Worm (Caenorhabditis elegans) whole organism, L4 larva: ENCODE results near the gene srw-89.

ENCODE experiments used
- Y48G9A.11 ChIP-seq: fragments of 200-800 bp; sonication (Bioruptor generic); IDR thresholded peaks from 2 replicates; pipeline ENCODE4 v1.3.6; 2022; ENCODE audit warnings: missing genetic modification reagents, missing genetic modification characterization, missing compliant biosample characterization
- Y5F2A.4 ChIP-seq: fragments of 200-800 bp; sonication (Bioruptor generic); optimal IDR thresholded peaks from 2 replicates; lab custom pipeline; 2018; ENCODE audit warnings: mild to moderate bottlenecking, missing genetic modification characterization, missing compliant biosample characterization
- ZK546.5 ChIP-seq, 2 experiments: sonication (generic microtip); optimal IDR thresholded peaks; 2 replicates each; lab custom pipeline; 2017; ENCODE audit warnings: missing biosample characterization in 2 of 2, missing genetic modification characterization in 2 of 2
- aha-1 ChIP-seq: fragments of 150-350 bp; peaks from one replicate; lab custom pipeline; 2014; ENCODE audit warnings: missing biosample characterization, missing genetic modification characterization
- aly-2 ChIP-seq: sonication (generic microtip); optimal IDR thresholded peaks from 2 replicates; lab custom pipeline; 2018; ENCODE audit warnings: missing biosample characterization, missing genetic modification characterization
- attf-4 ChIP-seq: sonication (generic microtip); optimal IDR thresholded peaks from 3 replicates; lab custom pipeline; 2017; ENCODE audit warnings: missing biosample characterization, missing genetic modification characterization
- ceh-20 ChIP-seq: fragments of 200-800 bp; sonication (Bioruptor generic); IDR thresholded peaks from 2 replicates; pipeline ENCODE4 v1.3.6; 2022; ENCODE audit warnings: missing genetic modification reagents, missing genetic modification characterization, missing compliant biosample characterization
- ces-1 ChIP-seq: fragments of 150-350 bp; sonication (generic microtip); optimal IDR thresholded peaks from 4 replicates; lab custom pipeline; 2014; ENCODE audit warnings: missing biosample characterization, missing genetic modification reagents, missing genetic modification characterization
- duxl-1 ChIP-seq: sonication (generic microtip); optimal IDR thresholded peaks from 2 replicates; lab custom pipeline; 2016; ENCODE audit warnings: mild to moderate bottlenecking, missing genetic modification characterization, moderate library complexity, missing compliant biosample characterization; ENCODE audit not compliant: poor library complexity
- lin-39 ChIP-seq: fragments of 150-350 bp; optimal IDR thresholded peaks from 2 replicates; lab custom pipeline; 2014; ENCODE audit warnings: missing biosample characterization, missing genetic modification reagents, missing genetic modification characterization
- pha-4 ChIP-seq, 2 experiments: fragments of 150-350 bp in 1 of 2; fragments of 200-800 bp in 1 of 2; sonication (Bioruptor generic) in 1 of 2; IDR thresholded peaks in 1 of 2; optimal IDR thresholded peaks in 1 of 2; 2 replicates each; pipeline versions ENCODE4 v1.3.6 to Lab custom; 2014 to 2022; ENCODE audit warnings: missing genetic modification characterization in 2 of 2, missing genetic modification reagents in 2 of 2, missing biosample characterization in 1 of 2, missing compliant biosample characterization in 1 of 2
- spr-3 ChIP-seq: fragments of 200-800 bp; sonication (Bioruptor generic); optimal IDR thresholded peaks from 2 replicates; lab custom pipeline; 2018; ENCODE audit warnings: mild to moderate bottlenecking, missing genetic modification characterization, missing compliant biosample characterization
- zag-1 ChIP-seq: fragments of 150-350 bp; optimal IDR thresholded peaks from 2 replicates; lab custom pipeline; 2014; ENCODE audit warnings: missing biosample characterization, missing genetic modification characterization

DNA sequence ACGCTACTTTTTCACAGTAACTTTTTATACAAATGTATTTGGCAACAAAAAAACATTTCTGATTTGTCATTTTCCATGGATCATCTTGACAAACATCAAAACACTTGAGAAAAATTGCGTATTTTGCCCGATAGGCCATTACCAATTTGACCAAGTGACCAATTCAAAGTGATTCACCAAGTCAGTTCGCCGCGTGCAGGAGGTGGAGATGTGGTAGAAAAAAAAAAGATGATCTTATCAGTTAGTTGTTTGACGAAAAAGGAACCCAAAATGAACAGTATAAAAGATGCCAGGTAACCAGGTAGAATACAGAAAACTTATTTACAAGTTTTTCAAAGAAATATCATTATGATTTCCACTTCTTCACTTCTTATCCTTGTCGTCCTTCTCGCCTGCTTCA, 27.8 kb upstream of the srw-89 start, which contains the start of gene nlp-27:
- TF ChIP-seq ceh-20 (GFP tag; lab: Robert Waterston, UW) = no peak
- TF ChIP-seq pha-4 (GFP tag; IDR thresholded peaks at IDR 0.05; lab: Robert Waterston, UW) = no peak
- TF ChIP-seq pha-4 (tag; optimal IDR thresholded peaks at IDR 0.05; lab: Kevin White, UChicago) = no peak
- no peak for TF ChIP-seq Y5F2A.4 (GFP tag; lab: Kevin White, UChicago)
- TF ChIP-seq ZK546.5 (tag; optimal IDR thresholded peaks at IDR 0.05; lab: Kevin White, UChicago) = no peak
- no peak for TF ChIP-seq spr-3 (GFP tag; lab: Kevin White, UChicago)
- no peak for TF ChIP-seq zag-1
- no peak for TF ChIP-seq Y48G9A.11 (GFP tag; lab: Robert Waterston, UW)
- TF ChIP-seq aha-1 = no peak
- no peak for TF ChIP-seq duxl-1 (tag; lab: Kevin White, UChicago)
- TF ChIP-seq aly-2 (tag; lab: Kevin White, UChicago) = no peak
- TF ChIP-seq lin-39 (tag; lab: Kevin White, UChicago) = no peak
- no peak for TF ChIP-seq attf-4 (tag; lab: Kevin White, UChicago)
- TF ChIP-seq ces-1 = no peak
